Worm (Caenorhabditis elegans): ENCODE measurements around the gene F02D8.4.

DNA sequence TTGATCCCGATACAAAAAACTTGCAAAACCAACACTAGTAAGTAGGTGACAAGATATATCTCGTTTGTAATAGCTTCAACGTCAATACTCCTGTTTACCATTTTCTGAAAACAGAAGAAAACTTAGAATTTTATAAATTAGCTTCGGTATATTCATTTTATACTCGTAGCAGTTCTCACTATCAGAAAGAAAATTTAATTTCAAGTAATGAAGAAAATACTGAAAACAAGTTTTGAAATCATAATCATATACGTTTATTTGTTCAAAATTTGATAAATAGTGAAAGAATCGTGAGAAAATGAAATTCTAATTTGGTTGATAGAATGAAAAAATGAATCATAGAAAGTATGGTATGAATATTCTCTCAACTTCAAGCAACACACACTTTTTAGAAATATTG lies 30.1 kb upstream of the F02D8.4 start, which contains the start of gene C30G7.5:
- TF ChIP-seq mep-1 (tag; optimal IDR thresholded peaks at IDR 0.05) (no peak), elt-2 (tag; optimal IDR thresholded peaks at IDR 0.05) (no peak), snpc-4 (tag; optimal IDR thresholded peaks at IDR 0.05) (no peak), fos-1 (tag; optimal IDR thresholded peaks at IDR 0.05) (no peak), lin-35 (GFP tag; optimal IDR thresholded peaks at IDR 0.05) (no peak), lsy-2 (tag; optimal IDR thresholded peaks at IDR 0.05) (no peak), ceh-82 (tag; optimal IDR thresholded peaks at IDR 0.05) (no peak), dpl-1 (GFP tag; optimal IDR thresholded peaks at IDR 0.05) (no peak), lir-3 (tag; optimal IDR thresholded peaks at IDR 0.05; ENCODE audit: poor library complexity) (no peak), skn-1 (tag; optimal IDR thresholded peaks at IDR 0.05) (no peak), vab-15 (tag; optimal IDR thresholded peaks at IDR 0.05) (no peak), sptf-1 (tag; optimal IDR thresholded peaks at IDR 0.05) (no peak), alr-1 (tag; optimal IDR thresholded peaks at IDR 0.05; ENCODE audit: borderline replicate concordance) (no peak), nhr-90 (tag; optimal IDR thresholded peaks at IDR 0.05; ENCODE audit: poor library complexity) (no peak)

All from whole organism, L1 larva.